Worm (Caenorhabditis elegans) whole organism, late embryonic: Measurements from ENCODE around the gene sdz-27.
"Not testable (repeated sequence)": the region's sequence is repeated elsewhere in the genome, so short reads cannot be mapped to it uniquely, and the experiment has no call there.

Source experiments
- C08G9.2 ChIP-seq: sonication (generic microtip); optimal IDR thresholded peaks from 2 replicates; lab custom pipeline; 2016; ENCODE audit warnings: mild to moderate bottlenecking, missing genetic modification characterization, moderate library complexity, missing compliant biosample characterization
- C38D4.7 ChIP-seq: fragments of 200-800 bp; sonication (Bioruptor generic); optimal IDR thresholded peaks from 2 replicates; lab custom pipeline; 2018; ENCODE audit warnings: mild to moderate bottlenecking, missing genetic modification characterization, moderate library complexity, missing compliant biosample characterization
- K09A11.1 ChIP-seq: sonication (generic microtip); optimal IDR thresholded peaks from 2 replicates; lab custom pipeline; 2017; ENCODE audit warnings: antibody characterized with exemption, mild to moderate bottlenecking, missing genetic modification characterization, missing compliant biosample characterization; ENCODE audit not compliant: insufficient read depth
- T23F11.4 ChIP-seq: fragments of 200-800 bp; sonication (Bioruptor generic); optimal IDR thresholded peaks from 2 replicates; lab custom pipeline; 2018; ENCODE audit warnings: mild to moderate bottlenecking, missing genetic modification characterization, missing compliant biosample characterization
- ahr-1 ChIP-seq: sonication (generic microtip); optimal IDR thresholded peaks from 2 replicates; lab custom pipeline; 2016; ENCODE audit warnings: missing genetic modification characterization, missing compliant biosample characterization
- ama-1 ChIP-seq: fragments of 150-350 bp; optimal IDR thresholded peaks from 2 replicates; lab custom pipeline; 2014
- ceh-18 ChIP-seq: sonication (generic microtip); optimal IDR thresholded peaks from 2 replicates; lab custom pipeline; 2016; ENCODE audit warnings: missing genetic modification characterization, missing compliant biosample characterization
- ceh-19 ChIP-seq: fragments of 200-800 bp; sonication (Bioruptor generic); optimal IDR thresholded peaks from 2 replicates; lab custom pipeline; 2018; ENCODE audit warnings: mild to moderate bottlenecking, missing genetic modification characterization, missing compliant biosample characterization
- ceh-24 ChIP-seq: sonication (generic microtip); optimal IDR thresholded peaks from 2 replicates; lab custom pipeline; 2016; ENCODE audit warnings: mild to moderate bottlenecking, missing genetic modification characterization, missing compliant biosample characterization
- ceh-31 ChIP-seq: sonication (generic microtip); optimal IDR thresholded peaks from 2 replicates; lab custom pipeline; 2016; ENCODE audit warnings: missing genetic modification characterization, missing compliant biosample characterization
- ceh-34 ChIP-seq: sonication (generic microtip); optimal IDR thresholded peaks from 2 replicates; lab custom pipeline; 2016; ENCODE audit warnings: mild to moderate bottlenecking, missing genetic modification characterization, missing compliant biosample characterization
- ceh-48 ChIP-seq: sonication (generic microtip); optimal IDR thresholded peaks from 2 replicates; lab custom pipeline; 2016; ENCODE audit warnings: missing genetic modification characterization, inconsistent platforms, missing compliant biosample characterization
- dmd-4 ChIP-seq: sonication (generic microtip); optimal IDR thresholded peaks from 2 replicates; lab custom pipeline; 2016; ENCODE audit warnings: borderline replicate concordance, missing genetic modification characterization, missing compliant biosample characterization
- elt-2 ChIP-seq: sonication (generic microtip); optimal IDR thresholded peaks from 2 replicates; lab custom pipeline; 2016; ENCODE audit warnings: missing genetic modification reagents, missing genetic modification characterization, missing compliant biosample characterization
- ets-4 ChIP-seq: sonication (generic microtip); optimal IDR thresholded peaks from 2 replicates; lab custom pipeline; 2016; ENCODE audit warnings: missing genetic modification characterization, missing compliant biosample characterization
- fax-1 ChIP-seq: sonication (generic microtip); optimal IDR thresholded peaks from 2 replicates; lab custom pipeline; 2016; ENCODE audit warnings: missing genotype, missing genetic modification characterization, missing compliant biosample characterization
- gmeb-2 ChIP-seq: sonication (generic microtip); optimal IDR thresholded peaks from 2 replicates; lab custom pipeline; 2016; ENCODE audit warnings: missing genetic modification characterization, inconsistent platforms, missing compliant biosample characterization
- hlh-13 ChIP-seq: fragments of 200-800 bp; sonication (Bioruptor generic); optimal IDR thresholded peaks from 2 replicates; lab custom pipeline; 2018; ENCODE audit warnings: mild to moderate bottlenecking, missing genetic modification characterization, missing compliant biosample characterization
- lin-11 ChIP-seq: fragments of 200-800 bp; sonication (Bioruptor generic); optimal IDR thresholded peaks from 2 replicates; lab custom pipeline; 2018; ENCODE audit warnings: mild to moderate bottlenecking, missing genetic modification characterization, missing compliant biosample characterization
- mec-3 ChIP-seq: sonication (generic microtip); optimal IDR thresholded peaks from 2 replicates; lab custom pipeline; 2016; ENCODE audit warnings: borderline replicate concordance, missing genetic modification characterization, missing compliant biosample characterization
- nfya-1 ChIP-seq: sonication (generic microtip); optimal IDR thresholded peaks from 2 replicates; lab custom pipeline; 2017; ENCODE audit warnings: missing genetic modification characterization, mild to moderate bottlenecking, missing compliant biosample characterization, antibody characterized with exemption, moderate library complexity
- nhr-232 ChIP-seq: sonication (generic microtip); optimal IDR thresholded peaks from 2 replicates; lab custom pipeline; 2016; ENCODE audit warnings: missing genetic modification characterization, missing compliant biosample characterization
- npax-4 ChIP-seq: sonication (generic microtip); optimal IDR thresholded peaks from 2 replicates; lab custom pipeline; 2016; ENCODE audit warnings: missing genetic modification characterization, missing compliant biosample characterization
- pag-3 ChIP-seq: sonication (generic microtip); optimal IDR thresholded peaks from 2 replicates; lab custom pipeline; 2016; ENCODE audit warnings: missing compliant biosample characterization, missing genetic modification characterization, borderline replicate concordance
- pha-4 ChIP-seq: fragments of 150-350 bp; optimal IDR thresholded peaks from 2 replicates; lab custom pipeline; 2018; ENCODE audit warnings: missing biosample characterization, missing genetic modification reagents, missing genetic modification characterization
- pqm-1 ChIP-seq: sonication (generic microtip); optimal IDR thresholded peaks from 2 replicates; lab custom pipeline; 2016; ENCODE audit warnings: missing genetic modification characterization, missing compliant biosample characterization
- ref-2 ChIP-seq: sonication (generic microtip); optimal IDR thresholded peaks from 2 replicates; lab custom pipeline; 2016; ENCODE audit warnings: missing genetic modification characterization, missing compliant biosample characterization
- sox-2 ChIP-seq: fragments of 200-800 bp; sonication (Bioruptor generic); IDR thresholded peaks from 2 replicates; pipeline ENCODE4 v1.3.6; 2022; ENCODE audit warnings: missing genetic modification reagents, missing genetic modification characterization, missing compliant biosample characterization
- syd-9 ChIP-seq: sonication (generic microtip); optimal IDR thresholded peaks from 2 replicates; lab custom pipeline; 2016; ENCODE audit warnings: mild to moderate bottlenecking, missing genetic modification characterization, moderate library complexity, missing compliant biosample characterization
- tbx-7 ChIP-seq: sonication (generic microtip); optimal IDR thresholded peaks from 2 replicates; lab custom pipeline; 2016; ENCODE audit warnings: missing genotype, missing genetic modification characterization, missing compliant biosample characterization
- unc-42 ChIP-seq: sonication (generic microtip); optimal IDR thresholded peaks from 2 replicates; lab custom pipeline; 2016; ENCODE audit warnings: missing genotype, missing genetic modification characterization, missing compliant biosample characterization
- unc-55 ChIP-seq: sonication (generic microtip); optimal IDR thresholded peaks from 2 replicates; lab custom pipeline; 2017; ENCODE audit warnings: missing biosample characterization, missing genetic modification reagents, missing genetic modification characterization
- zip-5 ChIP-seq: sonication (generic microtip); optimal IDR thresholded peaks from 2 replicates; lab custom pipeline; 2016; ENCODE audit warnings: missing genetic modification characterization, missing compliant biosample characterization
- ztf-16 ChIP-seq: sonication (generic microtip); optimal IDR thresholded peaks from 2 replicates; lab custom pipeline; 2017; ENCODE audit warnings: missing genetic modification characterization, missing compliant biosample characterization

Gene sdz-27

DNA sequence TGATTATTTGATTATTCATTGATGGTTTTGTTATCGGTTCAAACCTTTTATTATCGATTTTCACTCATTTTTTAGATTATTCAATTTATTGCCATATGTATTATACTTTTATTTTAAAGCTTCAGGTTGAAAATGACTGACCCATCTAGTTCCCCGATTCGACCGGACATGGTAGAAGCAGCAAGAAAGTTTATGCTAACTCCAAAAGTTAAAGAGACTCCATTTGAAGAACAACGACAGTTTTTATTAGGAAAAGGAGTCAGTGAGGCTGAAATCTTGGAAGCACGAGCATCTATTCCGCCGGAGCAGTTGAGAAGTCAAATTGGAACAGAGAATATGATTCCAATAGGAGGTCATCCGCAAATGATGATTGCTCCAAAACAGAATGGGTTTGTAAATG is 3.8 kb upstream of the sdz-27 start, which contains the start of gene prx-14:
Gene prx-14, plus strand, starts transcription at position 120 of the 400 bp plus-strand sequence.
- TF ChIP-seq ztf-16 (tag; lab: Kevin White, UChicago) = no peak
- peak; percentile 33 for TF ChIP-seq elt-2 (tag; lab: Kevin White, UChicago)

DNA sequence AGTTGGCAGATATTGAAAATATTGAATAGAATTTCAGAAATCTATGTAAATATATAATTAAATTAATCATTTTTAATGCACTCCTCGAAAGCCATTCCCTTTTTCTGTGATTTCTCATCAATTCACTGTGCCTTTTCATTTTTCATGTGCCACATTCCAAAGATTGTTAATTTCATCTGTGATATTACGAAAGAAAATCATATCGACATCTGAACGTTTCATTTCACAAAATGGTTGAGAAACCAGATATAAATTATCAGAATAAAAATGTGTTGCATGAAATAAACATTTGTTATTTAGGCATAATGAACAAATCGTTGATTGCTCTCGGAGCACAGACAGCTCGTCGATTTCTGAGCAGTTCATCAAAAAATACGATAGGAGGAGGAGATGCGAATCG is 2.8 kb upstream of the sdz-27 start, which contains the start of gene nuaf-3:
Gene nuaf-3, plus strand, starts transcription at position 301 of the 400 bp plus-strand sequence.
- TF ChIP-seq ceh-18 (no peak), unc-55 (GFP tag; lab: Kevin White, UChicago) (no peak), C38D4.7 (GFP tag; lab: Kevin White, UChicago) (no peak), pag-3 (no peak), elt-2 (tag; lab: Kevin White, UChicago) (no peak)

DNA sequence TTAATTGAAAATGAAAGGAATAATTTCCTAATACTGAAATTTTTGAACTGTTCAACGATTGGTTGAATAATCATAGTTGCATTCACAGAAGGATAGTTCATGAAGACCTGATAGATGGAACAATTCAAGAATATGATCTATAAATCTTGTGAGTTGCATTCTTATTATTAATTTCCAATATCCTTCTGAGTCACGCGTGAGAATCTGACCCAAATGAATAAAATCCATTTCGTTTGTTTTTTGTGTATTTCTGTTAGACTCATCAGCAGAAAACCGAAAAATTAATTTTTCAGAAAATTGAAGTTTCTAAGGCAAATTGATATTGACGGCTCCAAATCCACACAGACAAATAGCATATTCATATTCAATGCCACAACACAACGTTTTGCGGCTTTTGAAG is 2.6 kb downstream of the sdz-27 start, which contains the start of gene fbxb-79:
Gene fbxb-79, minus strand, starts transcription at position 101 of the 400 bp plus-strand sequence.
- TF ChIP-seq mec-3 = no peak
- TF ChIP-seq gmeb-2 (tag; lab: Kevin White, UChicago) = no peak
- no peak for TF ChIP-seq ceh-31
- TF ChIP-seq tbx-7 (tag; lab: Kevin White, UChicago) = no peak
- no peak for TF ChIP-seq elt-2 (tag; lab: Kevin White, UChicago)
- TF ChIP-seq ceh-34 = no peak
- TF ChIP-seq pha-4 (tag; lab: Kevin White, UChicago) = no peak
- no peak for TF ChIP-seq ahr-1
- TF ChIP-seq lin-11 (tag; lab: Kevin White, UChicago) = no peak
- no peak for TF ChIP-seq ama-1 (lab: Kevin White, UChicago)
- TF ChIP-seq T23F11.4 (GFP tag; lab: Kevin White, UChicago) = no peak
- no peak for TF ChIP-seq pqm-1 (tag; lab: Kevin White, UChicago)
- TF ChIP-seq nhr-232 = no peak
- no peak for TF ChIP-seq ceh-19 (GFP tag; lab: Kevin White, UChicago)
- TF ChIP-seq npax-4 (tag; lab: Kevin White, UChicago) = no peak
- TF ChIP-seq dmd-4 (tag; lab: Kevin White, UChicago) = no peak
- no peak for TF ChIP-seq unc-42
- TF ChIP-seq, all 69 proteins: peak for 0

DNA sequence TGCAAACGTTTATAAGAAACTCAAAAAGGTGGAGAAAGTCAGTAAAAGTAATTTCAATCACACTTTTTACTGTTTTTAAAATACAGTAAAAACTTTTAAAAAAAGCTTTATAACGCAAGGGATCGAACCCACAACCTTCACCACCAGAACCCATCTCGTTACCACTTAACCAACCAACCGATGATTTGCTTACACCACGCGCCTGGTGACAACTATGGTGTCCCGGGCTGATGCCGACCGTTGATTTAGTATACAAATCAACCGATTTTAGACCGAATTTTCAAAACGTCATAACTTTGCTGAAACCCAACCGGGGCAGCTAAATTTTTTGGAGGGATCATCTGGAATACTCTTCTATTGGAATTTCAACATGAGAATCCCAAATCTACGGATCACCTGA is 10.0 kb downstream of the sdz-27 start:
- peak; percentile 22; the same call in 1 of the 2 replicates for TF ChIP-seq sox-2 (GFP tag; lab: Robert Waterston, UW)

DNA sequence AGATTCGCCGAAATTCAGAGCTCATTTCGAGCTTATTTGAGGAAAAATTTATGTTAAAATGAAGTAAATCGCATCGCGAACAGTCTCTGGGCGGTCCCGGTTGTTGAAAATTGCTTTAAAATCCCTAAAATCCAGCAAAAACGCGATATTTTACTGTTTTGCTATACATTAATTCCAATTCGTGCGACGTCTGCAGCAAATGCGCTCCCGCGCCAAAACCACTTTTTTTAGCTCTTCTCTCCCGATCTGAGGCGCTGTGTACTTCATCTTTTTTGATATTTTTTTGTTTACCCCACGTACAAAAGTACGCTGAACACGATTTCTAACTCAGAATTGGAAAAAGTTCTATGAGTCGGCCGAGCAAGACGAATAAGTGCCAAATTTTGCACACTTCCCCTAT is 12.2 kb downstream of the sdz-27 start, which contains the start of gene R07H5.16:
Gene R07H5.16, plus strand, starts transcription at position 348 of the 400 bp plus-strand sequence.
- TF ChIP-seq ceh-31 = peak; percentile 12

DNA sequence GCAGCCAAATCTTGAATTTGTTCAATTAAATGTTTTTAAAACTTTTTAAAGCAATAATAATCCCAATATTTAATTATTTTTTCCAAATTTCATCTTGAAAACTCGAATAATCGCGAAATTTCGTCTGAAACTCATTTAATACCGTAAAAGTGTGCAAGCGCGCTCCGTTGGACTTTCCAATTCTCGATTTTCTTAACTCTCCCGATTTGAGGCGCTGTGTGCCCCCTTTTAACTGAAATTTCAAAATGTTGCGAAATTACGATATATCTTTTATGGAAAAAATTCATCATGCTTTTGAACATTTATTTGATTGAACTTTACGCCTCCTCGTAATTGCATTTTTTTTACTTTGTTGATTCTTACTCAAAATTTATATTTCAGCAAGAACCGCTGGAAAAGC is 15.6 kb downstream of the sdz-27 start, which contains the start of gene R07H5.11:
Gene R07H5.11, plus strand, starts transcription at position 380 of the 400 bp plus-strand sequence.
- not testable (repeated sequence) for TF ChIP-seq ceh-48; zip-5 (tag; lab: Kevin White, UChicago); nhr-232

DNA sequence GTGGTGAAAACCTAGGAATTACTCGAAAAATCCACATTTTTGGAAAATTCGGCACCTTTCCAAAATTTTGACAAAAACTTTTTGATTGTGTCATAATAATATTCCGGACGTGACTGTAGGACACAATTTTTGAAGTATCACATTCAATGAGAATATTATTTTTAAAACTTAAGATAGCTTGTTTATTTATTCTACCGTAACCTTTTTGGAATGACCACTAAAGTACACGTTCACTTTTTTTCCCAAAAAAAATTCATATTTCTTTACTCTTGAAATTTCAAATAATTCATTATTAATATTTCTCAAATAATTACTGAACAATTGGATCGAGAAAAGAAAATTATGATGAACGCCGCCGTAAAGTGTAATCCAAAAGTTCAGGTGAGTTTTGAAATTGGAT is 20.4 kb downstream of the sdz-27 start, which contains the start of gene R07H5.9:
Gene R07H5.9, plus strand, starts transcription at position 301 of the 400 bp plus-strand sequence.
- TF ChIP-seq C08G9.2 (tag; lab: Kevin White, UChicago) (no peak), hlh-13 (GFP tag; lab: Kevin White, UChicago) (no peak), nfya-1 (no peak), fax-1 (no peak), unc-55 (GFP tag; lab: Kevin White, UChicago) (no peak), ets-4 (no peak), syd-9 (tag; lab: Kevin White, UChicago) (no peak), lin-11 (tag; lab: Kevin White, UChicago) (no peak), ref-2 (tag; lab: Kevin White, UChicago) (no peak), K09A11.1 (tag; lab: Kevin White, UChicago) (no peak), ceh-34 (no peak), ceh-24 (tag; lab: Kevin White, UChicago) (no peak)
